Fruit fly (Drosophila melanogaster): ENCODE data around the gene chif.

The chif gene

DNA sequence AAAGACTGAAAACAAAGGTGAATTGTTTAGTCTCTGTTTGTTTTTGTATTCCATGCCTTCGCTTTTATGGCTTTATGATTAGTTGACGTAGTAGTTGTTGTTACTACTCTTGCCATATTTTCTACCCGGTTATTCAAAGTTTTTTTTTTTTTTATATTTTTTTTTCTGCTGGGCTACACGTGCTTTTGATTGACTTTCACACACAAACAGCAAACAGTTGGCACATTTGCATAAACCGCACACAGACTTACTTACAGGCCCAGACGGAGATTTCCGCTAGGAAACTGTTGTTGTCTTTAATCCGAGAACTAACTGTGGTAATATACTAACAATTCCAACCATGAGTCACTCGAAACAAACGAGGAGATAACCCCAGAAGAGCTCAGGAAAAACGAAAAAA is 36.6 kb downstream of the chif start:
- TF ChIP-seq Crg-1 (GFP tag; optimal IDR thresholded peaks at IDR 0.05) (no peak), Hr96 (GFP tag; optimal IDR thresholded peaks at IDR 0.05) (no peak), ovo (GFP tag; optimal IDR thresholded peaks at IDR 0.05) (peak; percentile 40), CG5204 (GFP tag; optimal IDR thresholded peaks at IDR 0.05) (no peak), CG12768 (GFP tag; optimal IDR thresholded peaks at IDR 0.05) (peak; percentile 3), kay (GFP tag; ENCODE audit: borderline replicate concordance) (peak; percentile 98), Mnt (GFP tag; optimal IDR thresholded peaks at IDR 0.05) (peak; percentile 61), tj (GFP tag; optimal IDR thresholded peaks at IDR 0.05) (no peak), cic (GFP tag; optimal IDR thresholded peaks at IDR 0.05) (peak; percentile 76)

DNA sequence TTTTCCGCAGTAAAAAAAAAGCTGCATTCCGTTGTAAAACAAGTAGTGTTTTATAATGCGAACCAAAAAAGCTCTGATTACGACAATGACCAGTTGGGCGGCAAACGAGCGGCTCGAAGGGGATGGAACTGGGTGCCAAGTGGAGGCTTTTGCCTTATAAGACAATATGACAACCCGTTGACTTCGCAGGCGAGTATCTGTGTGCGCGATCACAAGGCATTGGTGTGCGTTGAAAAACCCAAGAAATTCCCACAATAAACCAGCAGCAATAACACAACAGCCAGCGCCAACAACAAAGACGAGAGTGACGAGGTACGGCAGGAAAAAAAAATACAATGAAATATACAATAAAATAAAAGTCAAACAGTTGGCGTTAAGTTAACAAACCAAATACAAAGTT is 37.4 kb downstream of the chif start:
- TF ChIP-seq ovo (GFP tag; optimal IDR thresholded peaks at IDR 0.05), result peak; percentile 35
- peak; percentile 81 for TF ChIP-seq tj (GFP tag; optimal IDR thresholded peaks at IDR 0.05)
- TF ChIP-seq CG12768 (GFP tag; optimal IDR thresholded peaks at IDR 0.05), result peak; percentile 83
- TF ChIP-seq Crg-1 (GFP tag; optimal IDR thresholded peaks at IDR 0.05), result no peak
- no peak for TF ChIP-seq toe (GFP tag; optimal IDR thresholded peaks at IDR 0.05)
- TF ChIP-seq CG33017 (tag; optimal IDR thresholded peaks at IDR 0.05), result peak; percentile 58
- no peak for TF ChIP-seq CG1620 (GFP tag; optimal IDR thresholded peaks at IDR 0.05)
- TF ChIP-seq Clk (GFP tag; optimal IDR thresholded peaks at IDR 0.05), result no peak
- peak; percentile 98 for TF ChIP-seq kay (GFP tag; ENCODE audit: borderline replicate concordance)
- TF ChIP-seq cic (GFP tag; optimal IDR thresholded peaks at IDR 0.05), result peak; percentile 100
- TF ChIP-seq cnc (optimal IDR thresholded peaks at IDR 0.05), result no peak
- peak; percentile 25 for TF ChIP-seq CG7045 (GFP tag; optimal IDR thresholded peaks at IDR 0.05)
- peak; percentile 83 for TF ChIP-seq Mnt (GFP tag; optimal IDR thresholded peaks at IDR 0.05)
- peak; percentile 54 for TF ChIP-seq CG7101 (tag; optimal IDR thresholded peaks at IDR 0.05)
- peak; percentile 1 for TF ChIP-seq bab1 (GFP tag; optimal IDR thresholded peaks at IDR 0.05)
- TF ChIP-seq Hr96 (GFP tag; optimal IDR thresholded peaks at IDR 0.05), result no peak
- peak; percentile 37 for TF ChIP-seq CG11617 (GFP tag; optimal IDR thresholded peaks at IDR 0.05)
- TF ChIP-seq pad (GFP tag; optimal IDR thresholded peaks at IDR 0.05), result peak; percentile 32
- peak; percentile 80 for TF ChIP-seq CG14711 (tag; optimal IDR thresholded peaks at IDR 0.05)
- TF ChIP-seq CG5204 (GFP tag; optimal IDR thresholded peaks at IDR 0.05), result no peak

DNA sequence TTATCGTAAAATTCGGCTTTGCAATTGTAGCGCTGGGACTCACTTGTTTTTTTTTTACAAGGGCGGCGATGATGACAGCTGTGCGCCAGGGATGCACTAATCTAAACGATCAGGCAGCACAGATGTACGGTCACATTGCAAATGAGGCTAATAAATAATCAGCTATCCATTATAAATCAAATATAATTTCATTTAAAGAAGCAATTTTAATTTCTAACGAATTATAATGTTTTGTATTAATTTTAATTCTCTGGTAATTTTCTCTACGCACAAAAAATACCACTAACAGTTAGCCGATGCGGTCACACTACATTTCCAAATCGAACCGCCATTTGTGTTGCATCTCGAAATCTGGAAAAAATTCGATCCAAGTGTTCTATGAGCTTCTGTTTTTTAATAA is 41.8 kb downstream of the chif start, which contains the start of the genes cni and fzy:
Gene cni (minus strand): TSS at position 79 of the 400 bp plus-strand sequence.
Gene fzy (plus strand): TSS at position 309 of the 400 bp plus-strand sequence.
- TF ChIP-seq pad (GFP tag; optimal IDR thresholded peaks at IDR 0.05) (no peak), Mnt (GFP tag; optimal IDR thresholded peaks at IDR 0.05) (peak; percentile 37), CG5204 (GFP tag; optimal IDR thresholded peaks at IDR 0.05) (no peak), CG1620 (GFP tag; optimal IDR thresholded peaks at IDR 0.05) (peak; percentile 29), CG14711 (tag; optimal IDR thresholded peaks at IDR 0.05) (peak; percentile 43), bab1 (GFP tag; optimal IDR thresholded peaks at IDR 0.05) (peak; percentile 74), cic (GFP tag; optimal IDR thresholded peaks at IDR 0.05) (peak; percentile 35), tj (GFP tag; optimal IDR thresholded peaks at IDR 0.05) (no peak), CG7101 (tag; optimal IDR thresholded peaks at IDR 0.05) (peak; percentile 5), CG11617 (GFP tag; optimal IDR thresholded peaks at IDR 0.05) (peak; percentile 67), CG12768 (GFP tag; optimal IDR thresholded peaks at IDR 0.05) (no peak)

DNA sequence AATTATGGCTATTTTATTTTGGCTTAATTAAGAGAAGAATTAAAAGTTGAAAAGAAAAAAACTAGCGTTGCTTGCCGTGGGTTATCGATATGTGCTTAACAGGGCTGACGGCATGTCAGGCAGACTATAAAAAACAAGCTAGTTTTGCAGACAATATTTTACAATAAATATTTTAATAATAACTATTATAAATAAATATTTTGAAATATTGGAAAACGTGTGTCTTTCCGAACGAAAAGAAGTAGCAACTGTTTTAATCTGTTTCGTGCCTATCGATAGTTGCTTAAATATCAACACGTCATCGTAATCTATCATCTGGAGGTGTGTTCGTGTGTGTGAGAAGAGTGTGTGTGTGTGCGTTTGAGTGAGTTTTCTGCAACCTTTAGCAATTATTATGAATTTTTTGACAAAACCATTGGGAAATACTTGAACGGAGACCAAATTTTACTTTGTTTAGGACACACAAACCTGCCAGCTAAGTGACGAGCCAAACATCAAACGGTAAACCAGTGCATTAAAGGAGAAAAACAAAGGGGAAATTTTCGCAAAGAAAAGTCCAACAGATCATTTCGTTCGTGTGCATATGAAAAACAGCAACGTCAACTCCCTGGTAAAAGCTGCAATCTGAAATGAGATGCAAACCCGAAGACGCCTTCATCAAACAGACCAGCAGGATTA is 45.3 kb downstream of the chif start, which contains the start of the genes CG5861 and Syx5:
Gene CG5861 (minus strand): TSS at position 273 of the 678 bp plus-strand sequence.
Gene Syx5 (plus strand): TSS at position 321 of the 678 bp plus-strand sequence.
- TF ChIP-seq CG33017 (tag; optimal IDR thresholded peaks at IDR 0.05), result peak; percentile 15
- TF ChIP-seq CG7045 (GFP tag; optimal IDR thresholded peaks at IDR 0.05), result peak; percentile 42
- TF ChIP-seq toe (GFP tag; optimal IDR thresholded peaks at IDR 0.05), result no peak
- TF ChIP-seq CG11617 (GFP tag; optimal IDR thresholded peaks at IDR 0.05), result peak; percentile 72
- peak; percentile 46 to 65 for TF ChIP-seq cnc (optimal IDR thresholded peaks at IDR 0.05)
- TF ChIP-seq Hr96 (GFP tag; optimal IDR thresholded peaks at IDR 0.05), result no peak
- peak; percentile 55 for TF ChIP-seq pad (GFP tag; optimal IDR thresholded peaks at IDR 0.05)
- peak; percentile 58 for TF ChIP-seq CG12768 (GFP tag; optimal IDR thresholded peaks at IDR 0.05)
- TF ChIP-seq CG5204 (GFP tag; optimal IDR thresholded peaks at IDR 0.05), result no peak
- TF ChIP-seq bab1 (GFP tag; optimal IDR thresholded peaks at IDR 0.05), result peak; percentile 78
- TF ChIP-seq ovo (GFP tag; optimal IDR thresholded peaks at IDR 0.05), result peak; percentile 9
- peak; percentile 89 for TF ChIP-seq tj (GFP tag; optimal IDR thresholded peaks at IDR 0.05)
- TF ChIP-seq kay (GFP tag; ENCODE audit: borderline replicate concordance), result no peak
- peak; percentile 66 for TF ChIP-seq Mnt (GFP tag; optimal IDR thresholded peaks at IDR 0.05)
- peak; percentile 59 for TF ChIP-seq cic (GFP tag; optimal IDR thresholded peaks at IDR 0.05)
- peak; percentile 28 for TF ChIP-seq Clk (GFP tag; optimal IDR thresholded peaks at IDR 0.05)
- TF ChIP-seq CG1620 (GFP tag; optimal IDR thresholded peaks at IDR 0.05), result no peak
- peak; percentile 78 for TF ChIP-seq CG7101 (tag; optimal IDR thresholded peaks at IDR 0.05)
- TF ChIP-seq CG14711 (tag; optimal IDR thresholded peaks at IDR 0.05), result peak; percentile 76
- peak; percentile 35 for TF ChIP-seq Crg-1 (GFP tag; optimal IDR thresholded peaks at IDR 0.05)

DNA sequence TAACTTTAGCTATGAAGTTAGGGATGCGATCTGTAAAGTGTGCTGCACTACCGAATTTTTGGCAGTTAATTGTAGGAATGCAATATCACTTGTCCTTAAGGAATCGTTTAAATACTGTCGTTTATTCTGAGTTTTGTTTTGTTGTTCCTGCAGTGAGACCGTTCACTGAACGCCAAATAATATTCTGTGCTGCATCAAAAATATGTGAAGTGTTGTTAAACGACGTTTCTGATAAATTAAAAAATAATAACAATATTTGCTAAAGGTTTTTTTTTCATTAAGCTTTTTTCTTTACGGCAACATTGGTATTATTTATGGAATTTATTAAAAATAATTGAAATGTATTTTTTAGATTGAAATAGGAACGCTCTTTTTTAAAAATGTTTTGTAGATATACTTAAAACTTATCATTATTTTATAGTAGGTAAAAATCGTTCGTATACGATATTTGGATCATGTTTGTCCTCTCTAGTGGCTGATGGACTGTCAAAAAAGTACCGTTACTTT is 49.6 kb downstream of the chif start, which contains the start of gene GMF:
Gene GMF (minus strand): TSS at position 182 of the 507 bp plus-strand sequence.
- peak; percentile 40 for TF ChIP-seq pad (GFP tag; optimal IDR thresholded peaks at IDR 0.05)
- peak; percentile 39 for TF ChIP-seq Mnt (GFP tag; optimal IDR thresholded peaks at IDR 0.05)
- no peak for TF ChIP-seq cnc (optimal IDR thresholded peaks at IDR 0.05)
- peak; percentile 43 for TF ChIP-seq Crg-1 (GFP tag; optimal IDR thresholded peaks at IDR 0.05)
- peak; percentile 85 for TF ChIP-seq CG14711 (tag; optimal IDR thresholded peaks at IDR 0.05)
- TF ChIP-seq CG1620 (GFP tag; optimal IDR thresholded peaks at IDR 0.05), result peak; percentile 65
- no peak for TF ChIP-seq Hr96 (GFP tag; optimal IDR thresholded peaks at IDR 0.05)
- TF ChIP-seq kay (GFP tag; ENCODE audit: borderline replicate concordance), result peak; percentile 98
- no peak for TF ChIP-seq cic (GFP tag; optimal IDR thresholded peaks at IDR 0.05)
- no peak for TF ChIP-seq toe (GFP tag; optimal IDR thresholded peaks at IDR 0.05)
- peak; percentile 63 for TF ChIP-seq CG11617 (GFP tag; optimal IDR thresholded peaks at IDR 0.05)
- peak; percentile 51 for TF ChIP-seq bab1 (GFP tag; optimal IDR thresholded peaks at IDR 0.05)
- peak; percentile 84 for TF ChIP-seq ovo (GFP tag; optimal IDR thresholded peaks at IDR 0.05)
- TF ChIP-seq CG12768 (GFP tag; optimal IDR thresholded peaks at IDR 0.05), result peak; percentile 19
- TF ChIP-seq tj (GFP tag; optimal IDR thresholded peaks at IDR 0.05), result no peak
- peak; percentile 75 for TF ChIP-seq CG7101 (tag; optimal IDR thresholded peaks at IDR 0.05)
- no peak for TF ChIP-seq CG33017 (tag; optimal IDR thresholded peaks at IDR 0.05)
- TF ChIP-seq CG7045 (GFP tag; optimal IDR thresholded peaks at IDR 0.05), result peak; percentile 33
- no peak for TF ChIP-seq CG5204 (GFP tag; optimal IDR thresholded peaks at IDR 0.05)
- TF ChIP-seq Clk (GFP tag; optimal IDR thresholded peaks at IDR 0.05), result no peak
